Worm (Caenorhabditis elegans): ENCODE results near the gene pck-1.

DNA sequence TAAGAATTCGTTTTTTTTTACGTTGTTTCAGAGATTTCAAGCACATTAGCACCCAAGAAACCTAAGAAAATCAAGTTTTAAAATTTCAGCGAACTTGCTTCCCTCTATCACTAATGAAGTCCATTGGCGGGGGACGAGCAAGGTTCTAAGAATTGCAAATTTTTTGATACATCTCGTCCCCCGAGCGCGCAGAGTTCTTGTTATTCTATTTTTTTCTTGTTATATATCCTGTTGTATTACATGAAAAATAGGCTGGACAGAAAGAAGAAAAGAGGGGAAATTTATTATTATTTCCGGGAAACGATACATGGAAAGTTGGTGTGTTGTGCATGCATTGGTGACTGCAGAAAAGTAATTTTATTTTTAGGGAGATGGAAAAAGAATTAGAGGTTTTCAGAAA, 36.4 kb downstream of the pck-1 start:
- TF ChIP-seq tbp1 (GFP tag; optimal IDR thresholded peaks at IDR 0.05) (no peak), sea-2 (GFP tag; IDR thresholded peaks at IDR 0.05) (no peak), Y95B8A.8 (GFP tag; IDR thresholded peaks at IDR 0.05) (no peak), unc-62 (GFP tag; optimal IDR thresholded peaks at IDR 0.05) (no peak), fkh-3 (tag; optimal IDR thresholded peaks at IDR 0.05) (no peak), somi-1 (GFP tag; optimal IDR thresholded peaks at IDR 0.05) (no peak), D2030.7 (GFP tag; IDR thresholded peaks at IDR 0.05) (no peak)
